Fruit fly (Drosophila melanogaster): ENCODE measurements around the gene CG4836.

CG4836 gene

DNA sequence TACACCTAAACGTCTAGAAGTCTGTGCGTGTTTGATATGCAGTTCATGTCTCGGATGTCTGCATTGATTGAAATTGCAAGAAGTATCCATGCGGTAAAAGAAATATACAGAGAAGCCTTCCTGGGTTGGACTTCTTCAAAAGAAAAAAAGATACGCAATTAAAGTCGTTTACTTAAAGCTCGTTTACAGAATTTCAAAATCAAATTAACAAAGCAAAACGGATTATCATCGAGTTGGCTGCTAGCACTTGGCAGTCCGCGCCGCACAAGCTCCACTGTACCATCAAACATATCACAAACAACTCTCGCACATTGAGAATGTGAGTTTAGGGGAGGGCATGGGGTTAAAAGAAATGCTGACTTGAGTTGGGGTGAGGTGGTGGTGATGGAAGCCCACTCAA, 15.3 kb upstream of the CG4836 start (continued):
- 0 out of 3 replicates have a peak, but pooled peaks have one; percentile 38 for TF ChIP-seq CG6175 (GFP tag; IDR thresholded peaks at IDR 0.05)
- no peak for TF ChIP-seq Scr (GFP tag; IDR thresholded peaks at IDR 0.05; ENCODE audit: partially characterized antibody)
- peak; percentile 95 for TF ChIP-seq Ets65A (GFP tag)
- TF ChIP-seq Sry-β (GFP tag; optimal IDR thresholded peaks at IDR 0.05), result peak; percentile 6
- no peak for TF ChIP-seq CG11560 (tag; IDR thresholded peaks at IDR 0.05)
- peak; percentile 15 for TF ChIP-seq fd3F (GFP tag; optimal IDR thresholded peaks at IDR 0.05)
- TF ChIP-seq ab (GFP tag; optimal IDR thresholded peaks at IDR 0.05), result no peak
- TF ChIP-seq tin (GFP tag; optimal IDR thresholded peaks at IDR 0.05), result peak; percentile 87
- TF ChIP-seq dpn (GFP tag; optimal IDR thresholded peaks at IDR 0.05), result peak; percentile 52 to 79
- no peak for TF ChIP-seq luna (GFP tag; optimal IDR thresholded peaks at IDR 0.05)
- no peak for TF ChIP-seq ash1 (GFP tag; optimal IDR thresholded peaks at IDR 0.05)
- TF ChIP-seq sim (GFP tag; IDR thresholded peaks at IDR 0.05), result no peak
- TF ChIP-seq Ets97D (GFP tag; optimal IDR thresholded peaks at IDR 0.05), result no peak
- TF ChIP-seq usp (GFP tag; optimal IDR thresholded peaks at IDR 0.05), result no peak
- no peak for TF ChIP-seq lbe (GFP tag; optimal IDR thresholded peaks at IDR 0.05)
- no peak for TF ChIP-seq CG31388 (GFP tag; optimal IDR thresholded peaks at IDR 0.05)
- TF ChIP-seq nerfin-1 (tag; optimal IDR thresholded peaks at IDR 0.05), result peak; percentile 65
- peak in 1 of 2 experiments; percentile 17 for TF ChIP-seq Eip74EF (GFP tag; optimal IDR thresholded peaks at IDR 0.05)
- peak; percentile 68 for TF ChIP-seq CG18599 (GFP tag; optimal IDR thresholded peaks at IDR 0.05)
- TF ChIP-seq klu (GFP tag; IDR thresholded peaks at IDR 0.05), result 0 out of 2 replicates have a peak, but pooled peaks have one; percentile 27
- peak; percentile 80 for TF ChIP-seq CG8924 (tag; optimal IDR thresholded peaks at IDR 0.05)
- TF ChIP-seq slou (GFP tag; optimal IDR thresholded peaks at IDR 0.05), result no peak
- no peak for TF ChIP-seq chinmo (GFP tag; IDR thresholded peaks at IDR 0.05; ENCODE audit: partially characterized antibody)
- 0 out of 2 replicates have a peak, but pooled peaks have one; percentile 19 for TF ChIP-seq CG9932 (GFP tag; IDR thresholded peaks at IDR 0.05)
- peak; percentile 23 for TF ChIP-seq ems (GFP tag; optimal IDR thresholded peaks at IDR 0.05)
- no peak for TF ChIP-seq Gsc (GFP tag; IDR thresholded peaks at IDR 0.05)
- no peak for TF ChIP-seq yki (optimal IDR thresholded peaks at IDR 0.05)
- no peak for TF ChIP-seq CG8478 (optimal IDR thresholded peaks at IDR 0.05)
- peak; percentile 85 for TF ChIP-seq ken (GFP tag; IDR thresholded peaks at IDR 0.05)
- peak; percentile 20 for TF ChIP-seq CG15514 (GFP tag; optimal IDR thresholded peaks at IDR 0.05)
- TF ChIP-seq Oaz (GFP tag; IDR thresholded peaks at IDR 0.05), result 0 out of 2 replicates have a peak, but pooled peaks have one; percentile 41
- no peak for TF ChIP-seq B-H2 (GFP tag; optimal IDR thresholded peaks at IDR 0.05)
- peak; percentile 46 for TF ChIP-seq org-1 (GFP tag; optimal IDR thresholded peaks at IDR 0.05)
- no peak for TF ChIP-seq CG34376 (GFP tag; optimal IDR thresholded peaks at IDR 0.05)
- peak; percentile 20; the same call in 1 of the 3 replicates for TF ChIP-seq sr (GFP tag; IDR thresholded peaks at IDR 0.05)
- no peak for TF ChIP-seq Opbp (GFP tag; IDR thresholded peaks at IDR 0.05; ENCODE audit: partially characterized antibody)
- peak; percentile 46 for TF ChIP-seq Fer1 (GFP tag; optimal IDR thresholded peaks at IDR 0.05)
- TF ChIP-seq Dip3 (GFP tag; optimal IDR thresholded peaks at IDR 0.05), result peak; percentile 33
- TF ChIP-seq CHES-1-like (GFP tag; optimal IDR thresholded peaks at IDR 0.05), result peak; percentile 71
- TF ChIP-seq wor (GFP tag; IDR thresholded peaks at IDR 0.05), result peak; percentile 72
- no peak for TF ChIP-seq pfk (GFP tag; optimal IDR thresholded peaks at IDR 0.05)
- peak; percentile 51 for TF ChIP-seq Bteb2 (GFP tag; optimal IDR thresholded peaks at IDR 0.05)
- peak; percentile 46 for TF ChIP-seq CG14050 (GFP tag; IDR thresholded peaks at IDR 0.05)
- peak; percentile 71; the same call in 1 of the 3 replicates for TF ChIP-seq ase (GFP tag; IDR thresholded peaks at IDR 0.05)
- TF ChIP-seq CG1647 (GFP tag; optimal IDR thresholded peaks at IDR 0.05), result peak; percentile 38
- peak; percentile 9 for TF ChIP-seq TFAM (GFP tag; optimal IDR thresholded peaks at IDR 0.05)
- TF ChIP-seq CoRest (tag; optimal IDR thresholded peaks at IDR 0.05), result peak; percentile 74
- TF ChIP-seq H15 (GFP tag; IDR thresholded peaks at IDR 0.05), result peak; percentile 81
- TF ChIP-seq CG6272 (GFP tag; IDR thresholded peaks at IDR 0.05), result peak; percentile 50; the same call in 1 of the 2 replicates
- no peak for TF ChIP-seq gro (GFP tag; optimal IDR thresholded peaks at IDR 0.05)
- no peak for TF ChIP-seq fd102C (GFP tag; optimal IDR thresholded peaks at IDR 0.05)
- no peak for TF ChIP-seq h (optimal IDR thresholded peaks at IDR 0.05)
